Fruit fly (Drosophila melanogaster): ENCODE measurements around the gene Sf3a1.
A peak's percentile ranks its signal among the peaks of the same experiment; 100 is the strongest.

The Sf3a1 gene

dm6 chr3R:17016193-17016592 is 14.0 kb upstream of the Sf3a1 start:
- TF ChIP-seq Sox15 (GFP tag; optimal IDR thresholded peaks at IDR 0.05) (no peak), CG15336 (GFP tag; IDR thresholded peaks at IDR 0.05) (no peak), spab (GFP tag; optimal IDR thresholded peaks at IDR 0.05) (no peak), eg (GFP tag; IDR thresholded peaks at IDR 0.05) (no peak), salr (GFP tag; optimal IDR thresholded peaks at IDR 0.05) (no peak), CG7368 (GFP tag; optimal IDR thresholded peaks at IDR 0.05) (no peak), pdm3 (GFP tag; optimal IDR thresholded peaks at IDR 0.05) (no peak), OdsH (GFP tag; optimal IDR thresholded peaks at IDR 0.05) (no peak), CG32006 (GFP tag; optimal IDR thresholded peaks at IDR 0.05) (no peak), CG10631 (GFP tag; optimal IDR thresholded peaks at IDR 0.05) (no peak), lz (GFP tag; optimal IDR thresholded peaks at IDR 0.05) (no peak), CG11762 (GFP tag; optimal IDR thresholded peaks at IDR 0.05; ENCODE audit: insufficient read depth) (no peak), Eip93F (GFP tag; optimal IDR thresholded peaks at IDR 0.05) (no peak), Smox (GFP tag; optimal IDR thresholded peaks at IDR 0.05) (no peak), dsx (GFP tag; optimal IDR thresholded peaks at IDR 0.05; ENCODE audit: poor library complexity, severe bottlenecking) (no peak), CG8632 (GFP tag; optimal IDR thresholded peaks at IDR 0.05) (no peak), CG4318 (GFP tag; optimal IDR thresholded peaks at IDR 0.05) (no peak), CG6808 (GFP tag; optimal IDR thresholded peaks at IDR 0.05) (no peak), fd59A (GFP tag; optimal IDR thresholded peaks at IDR 0.05) (no peak)

- TF ChIP-seq CG10669 (GFP tag; optimal IDR thresholded peaks at IDR 0.05): no peak
- no peak for TF ChIP-seq CG8632 (GFP tag; optimal IDR thresholded peaks at IDR 0.05)
- TF ChIP-seq Eip78C (GFP tag): no peak
- no peak for TF ChIP-seq Sox15 (GFP tag; optimal IDR thresholded peaks at IDR 0.05)
- TF ChIP-seq CG6276 (GFP tag; optimal IDR thresholded peaks at IDR 0.05): no peak
- TF ChIP-seq CG31627 (GFP tag; optimal IDR thresholded peaks at IDR 0.05): no peak
- TF ChIP-seq Blimp-1 (GFP tag; optimal IDR thresholded peaks at IDR 0.05): no peak
- TF ChIP-seq Sox14 (GFP tag; optimal IDR thresholded peaks at IDR 0.05): no peak
- no peak for TF ChIP-seq Ets21C (GFP tag; optimal IDR thresholded peaks at IDR 0.05)
- no peak for TF ChIP-seq vri (GFP tag; optimal IDR thresholded peaks at IDR 0.05)
- TF ChIP-seq CG6808 (GFP tag; optimal IDR thresholded peaks at IDR 0.05): no peak
- no peak for TF ChIP-seq lz (GFP tag; optimal IDR thresholded peaks at IDR 0.05)
- TF ChIP-seq salr (GFP tag; optimal IDR thresholded peaks at IDR 0.05): no peak
- no peak for TF ChIP-seq CG7368 (GFP tag; optimal IDR thresholded peaks at IDR 0.05)
- no peak for TF ChIP-seq CG10631 (GFP tag; optimal IDR thresholded peaks at IDR 0.05)
- TF ChIP-seq CG6163 (GFP tag; IDR thresholded peaks at IDR 0.05): no peak
Measured at dm6 chr3R:17014276-17014675, 12.1 kb upstream of the Sf3a1 start, which contains the start of gene Pxd. TSS of gene Pxd (plus strand) at chr3R:17014576.

- TF ChIP-seq CG1621 (tag; optimal IDR thresholded peaks at IDR 0.05) (no peak), Eip75B (GFP tag; optimal IDR thresholded peaks at IDR 0.05) (no peak), vri (GFP tag; optimal IDR thresholded peaks at IDR 0.05) (peak; percentile 53), CG8632 (GFP tag; optimal IDR thresholded peaks at IDR 0.05) (no peak)
Measured at dm6 chr3R:17008675-17009022, 6.5 kb upstream of the Sf3a1 start.

dm6 chr3R:17008018-17008674 is 6.0 kb upstream of the Sf3a1 start, which contains the start of gene CG8907:
TSS of gene CG8907 (plus strand) at chr3R:17008269.
- TF ChIP-seq vri (GFP tag; optimal IDR thresholded peaks at IDR 0.05) (peak; percentile 93), Eip78C (GFP tag) (peak; percentile 49), svp (GFP tag) (peak; percentile 94), CG15336 (GFP tag; IDR thresholded peaks at IDR 0.05) (no peak)

dm6 chr3R:17007336-17007735 is 5.2 kb upstream of the Sf3a1 start:
- TF ChIP-seq CG15336 (GFP tag; IDR thresholded peaks at IDR 0.05) (no peak), fd85E (GFP tag; optimal IDR thresholded peaks at IDR 0.05) (no peak), CG8319 (GFP tag; optimal IDR thresholded peaks at IDR 0.05) (no peak), pdm3 (GFP tag; optimal IDR thresholded peaks at IDR 0.05) (no peak), Gug (GFP tag; IDR thresholded peaks at IDR 0.05) (no peak), dac (GFP tag; optimal IDR thresholded peaks at IDR 0.05) (no peak), CG7368 (GFP tag; optimal IDR thresholded peaks at IDR 0.05) (no peak), CG34406 (GFP tag; optimal IDR thresholded peaks at IDR 0.05) (no peak), Ets21C (GFP tag; optimal IDR thresholded peaks at IDR 0.05) (no peak), Eip78C (GFP tag) (no peak), eg (GFP tag; IDR thresholded peaks at IDR 0.05) (no peak), Eip93F (GFP tag; optimal IDR thresholded peaks at IDR 0.05) (no peak), CG6808 (GFP tag; optimal IDR thresholded peaks at IDR 0.05) (no peak), CG6163 (GFP tag; IDR thresholded peaks at IDR 0.05) (no peak), CG10669 (GFP tag; optimal IDR thresholded peaks at IDR 0.05) (no peak), CG11762 (GFP tag; optimal IDR thresholded peaks at IDR 0.05; ENCODE audit: insufficient read depth) (no peak), acj6 (GFP tag; optimal IDR thresholded peaks at IDR 0.05) (no peak), topi (GFP tag; optimal IDR thresholded peaks at IDR 0.05) (no peak)
